Fruit fly (Drosophila melanogaster): Measurements from ENCODE around the gene step.

step gene

dm6 chr2L:21794547-21795341, 37.5 kb upstream of the step start (continued):
- TF ChIP-seq CG15696 (tag; optimal IDR thresholded peaks at IDR 0.05) (peak; percentile 98), nmo (GFP tag; optimal IDR thresholded peaks at IDR 0.05) (peak; percentile 98), Dip3 (GFP tag; optimal IDR thresholded peaks at IDR 0.05) (peak; percentile 96), dpn (GFP tag; optimal IDR thresholded peaks at IDR 0.05) (peak; percentile 97 to 98), al (GFP tag; IDR thresholded peaks at IDR 0.05) (peak; percentile 97), zen2 (GFP tag; IDR thresholded peaks at IDR 0.05; ENCODE audit: partially characterized antibody) (no peak), tgo (GFP tag; IDR thresholded peaks at IDR 0.05) (peak; percentile 97), kay (GFP tag; optimal IDR thresholded peaks at IDR 0.05) (peak; percentile 89), Hsf (GFP tag; optimal IDR thresholded peaks at IDR 0.05) (peak; percentile 98), CG32532 (GFP tag; IDR thresholded peaks at IDR 0.05) (peak; percentile 99), CG30431 (GFP tag; optimal IDR thresholded peaks at IDR 0.05) (peak; percentile 96), lbe (GFP tag; optimal IDR thresholded peaks at IDR 0.05) (peak; percentile 95), gcm2 (GFP tag; optimal IDR thresholded peaks at IDR 0.05) (peak; percentile 93), BtbVII (GFP tag; optimal IDR thresholded peaks at IDR 0.05) (peak; percentile 95), CG2875 (GFP tag; optimal IDR thresholded peaks at IDR 0.05) (peak; percentile 94), h (optimal IDR thresholded peaks at IDR 0.05) (no peak), Dfd (GFP tag; optimal IDR thresholded peaks at IDR 0.05) (no peak), hth (optimal IDR thresholded peaks at IDR 0.05) (no peak), rib (GFP tag; IDR thresholded peaks at IDR 0.05) (peak; percentile 95), CG10431 (GFP tag; optimal IDR thresholded peaks at IDR 0.05) (peak; percentile 89), Myb (GFP tag; optimal IDR thresholded peaks at IDR 0.05) (peak; percentile 79), Aef1 (GFP tag; IDR thresholded peaks at IDR 0.05) (peak; percentile 96), stwl (tag; optimal IDR thresholded peaks at IDR 0.05) (peak; percentile 64), CG3065 (GFP tag; optimal IDR thresholded peaks at IDR 0.05) (peak; percentile 91), Elba2 (GFP tag; optimal IDR thresholded peaks at IDR 0.05) (peak; percentile 85), PHDP (tag; optimal IDR thresholded peaks at IDR 0.05) (peak; percentile 98), Bdp1 (GFP tag; optimal IDR thresholded peaks at IDR 0.05) (peak; percentile 86), CG14860 (GFP tag; IDR thresholded peaks at IDR 0.05; ENCODE audit: partially characterized antibody) (no peak), CG12104 (GFP tag; optimal IDR thresholded peaks at IDR 0.05) (peak; percentile 95), Atf-2 (GFP tag; optimal IDR thresholded peaks at IDR 0.05) (peak; percentile 97), CG16779 (GFP tag; IDR thresholded peaks at IDR 0.05) (peak; percentile 95), scrt (GFP tag; optimal IDR thresholded peaks at IDR 0.05) (peak; percentile 95), ind (GFP tag; optimal IDR thresholded peaks at IDR 0.05) (peak; percentile 98), hbn (GFP tag; IDR thresholded peaks at IDR 0.05; ENCODE audit: partially characterized antibody) (no peak), Sry-β (GFP tag; optimal IDR thresholded peaks at IDR 0.05) (peak; percentile 69), CG4707 (GFP tag; optimal IDR thresholded peaks at IDR 0.05) (peak; percentile 86), ewg (GFP tag; optimal IDR thresholded peaks at IDR 0.05) (peak; percentile 94), eve (GFP tag; optimal IDR thresholded peaks at IDR 0.05) (peak in 1 of 2 experiments; percentile 98), CG12219 (GFP tag; optimal IDR thresholded peaks at IDR 0.05) (peak; percentile 98), CG2712 (tag; optimal IDR thresholded peaks at IDR 0.05) (peak; percentile 99), sr (GFP tag; IDR thresholded peaks at IDR 0.05) (no peak; the same call in 2 of the 3 replicates), seq (GFP tag; IDR thresholded peaks at IDR 0.05) (peak; percentile 98), CG8359 (GFP tag; optimal IDR thresholded peaks at IDR 0.05; ENCODE audit: borderline replicate concordance) (peak; percentile 92), CG7372 (GFP tag; IDR thresholded peaks at IDR 0.05) (peak; percentile 97), ssp (GFP tag; IDR thresholded peaks at IDR 0.05) (peak; percentile 90), sens-2 (GFP tag; IDR thresholded peaks at IDR 0.05) (peak; percentile 96), gro (GFP tag; optimal IDR thresholded peaks at IDR 0.05) (peak; percentile 96), CG1233 (GFP tag; optimal IDR thresholded peaks at IDR 0.05) (peak; percentile 97), CG9876 (GFP tag; optimal IDR thresholded peaks at IDR 0.05) (peak; percentile 93), Dip2 (GFP tag; IDR thresholded peaks at IDR 0.05) (peak; percentile 61)
